Worm (Caenorhabditis elegans): Measurements from ENCODE around the gene Y54G11A.4.

- TF ChIP-seq skn-1 (tag; optimal IDR thresholded peaks at IDR 0.05): no peak
- TF ChIP-seq ztf-4 (tag; optimal IDR thresholded peaks at IDR 0.05): no peak
- no peak for TF ChIP-seq aly-2 (tag; optimal IDR thresholded peaks at IDR 0.05)
- TF ChIP-seq lin-35 (GFP tag; optimal IDR thresholded peaks at IDR 0.05): no peak
- TF ChIP-seq rnt-1 (tag; optimal IDR thresholded peaks at IDR 0.05): no peak
- no peak for TF ChIP-seq lin-39 (tag; optimal IDR thresholded peaks at IDR 0.05)
- TF ChIP-seq aha-1 (tag; optimal IDR thresholded peaks at IDR 0.05): no peak
- TF ChIP-seq fkh-4 (tag; optimal IDR thresholded peaks at IDR 0.05; ENCODE audit: borderline replicate concordance): no peak
Measured at ce11 chrII:14269142-14269593, 23.5 kb upstream of the Y54G11A.4 start, which contains the start of gene Y54G11A.1.

Data from whole organism, L1 larva.